Fruit fly (Drosophila melanogaster) Kc167 (cell line): ENCODE measurements around the gene CG34138.

ENCODE experiments used
- Myc ChIP-seq: fragments of >200 bp; optimal IDR thresholded peaks from 2 replicates; lab custom pipeline; 2017; ENCODE audit warnings: missing external identifiers
- Sin3A ChIP-seq: fragments of >200 bp; optimal IDR thresholded peaks from 2 replicates; lab custom pipeline; 2018; ENCODE audit warnings: missing external identifiers
- insv ChIP-seq: fragments of >200 bp; optimal IDR thresholded peaks from 3 replicates; lab custom pipeline; 2018; ENCODE audit warnings: missing external identifiers
- psq ChIP-seq: fragments of >200 bp; optimal IDR thresholded peaks from 2 replicates; lab custom pipeline; 2017; ENCODE audit warnings: missing external identifiers

dm6 chr3R:19642092-19642892 is 7.5 kb downstream of the CG34138 start, which contains the start of gene subdued:
- TF ChIP-seq Sin3A (lab: Kevin White, UChicago), result no peak
- no peak for TF ChIP-seq psq (lab: Kevin White, UChicago)
- TF ChIP-seq insv (lab: Kevin White, UChicago), result no peak
- no peak for TF ChIP-seq Myc (lab: Kevin White, UChicago)
